Worm (Caenorhabditis elegans): Measurements from ENCODE around the gene F25B3.5.
A peak's percentile ranks its signal among the peaks of the same experiment; 100 is the strongest.

Gene F25B3.5

DNA sequence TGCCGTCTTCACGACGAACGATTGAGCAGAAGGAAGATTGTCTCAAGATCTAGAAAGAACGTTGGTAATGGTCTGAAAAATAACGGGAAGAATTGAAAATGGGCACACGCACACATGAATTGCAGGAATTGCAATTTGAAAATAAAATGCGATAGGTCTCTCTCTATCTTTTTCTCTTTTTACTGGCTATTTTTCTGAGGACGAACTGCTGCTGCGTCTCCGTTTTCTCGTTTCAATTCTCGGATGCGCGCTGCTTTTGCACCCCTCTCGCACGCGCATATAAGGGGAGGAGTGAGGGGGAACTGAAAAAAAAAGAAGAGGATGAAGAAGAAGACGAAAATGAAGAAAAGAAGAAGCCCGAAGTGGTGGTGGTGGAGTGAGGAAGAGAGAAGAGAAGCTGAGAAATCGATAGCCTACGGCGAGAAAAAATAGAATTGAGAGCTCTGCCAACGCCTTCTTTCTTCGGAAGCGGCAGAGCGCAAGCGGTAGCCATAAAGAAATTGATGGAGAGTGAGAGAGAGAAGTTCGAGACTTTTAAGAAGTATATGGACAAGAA lies 8.4 kb downstream of the F25B3.5 start, which contains the start of gene rgef-1:
rgef-1 (minus strand) TSS at position 51 of the 556 bp plus-strand sequence.
- TF ChIP-seq lin-35 (GFP tag; optimal IDR thresholded peaks at IDR 0.05), result peak in 1 of 3 experiments; percentile 16
- 0 out of 2 replicates have a peak, but pooled peaks have one; percentile 9 for TF ChIP-seq hmg-1.2 (GFP tag; IDR thresholded peaks at IDR 0.05)
- peak; percentile 39 for TF ChIP-seq lin-40 (tag; optimal IDR thresholded peaks at IDR 0.05)
- peak; percentile 71 for TF ChIP-seq K12H6.12 (tag; optimal IDR thresholded peaks at IDR 0.05)
- peak; percentile 30; the same call in 1 of the 2 replicates for TF ChIP-seq mcd-1 (GFP tag; IDR thresholded peaks at IDR 0.05)
- TF ChIP-seq nfya-1 (tag; optimal IDR thresholded peaks at IDR 0.05; ENCODE audit: borderline replicate concordance, insufficient read depth), result no peak
- 0 out of 2 replicates have a peak, but pooled peaks have one; percentile 19 for TF ChIP-seq K11D2.4 (GFP tag; IDR thresholded peaks at IDR 0.05)
- 0 out of 2 replicates have a peak, but pooled peaks have one; percentile 15 for TF ChIP-seq nfyb-1 (GFP tag; IDR thresholded peaks at IDR 0.05)
- TF ChIP-seq aptf-2 (GFP tag; conservative IDR thresholded peaks at IDR 0.05), result no peak
- TF ChIP-seq xnd-1 (tag; optimal IDR thresholded peaks at IDR 0.05), result no peak
- 0 out of 2 replicates have a peak, but pooled peaks have one; percentile 13 for TF ChIP-seq pbrm-1 (GFP tag; IDR thresholded peaks at IDR 0.05)
- no peak for TF ChIP-seq ceh-58 (GFP tag; IDR thresholded peaks at IDR 0.05)
- no peak for TF ChIP-seq F10E7.11 (tag; optimal IDR thresholded peaks at IDR 0.05)
- TF ChIP-seq zfh-2 (GFP tag; conservative IDR thresholded peaks at IDR 0.05), result peak; percentile 91
- TF ChIP-seq hlh-12 (tag; optimal IDR thresholded peaks at IDR 0.05), result no peak

DNA sequence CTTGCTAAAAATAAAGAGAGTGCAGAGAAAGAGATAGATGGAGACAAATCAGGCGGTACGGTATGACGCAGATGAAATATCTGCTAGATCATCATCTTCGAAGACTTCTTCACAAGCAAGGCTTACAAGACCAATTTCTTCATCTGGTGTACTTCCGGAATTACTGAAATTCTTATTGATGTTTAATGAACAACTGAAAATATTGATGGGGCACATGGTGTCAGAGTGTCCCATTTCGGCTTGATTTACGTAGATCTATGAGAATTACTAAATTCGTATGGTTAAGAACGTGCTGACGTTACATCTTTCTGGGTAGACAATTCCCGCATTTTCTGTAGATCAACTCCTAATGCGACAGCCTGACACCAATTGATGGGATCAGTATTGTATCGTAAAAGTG lies 13.4 kb downstream of the F25B3.5 start:
- TF ChIP-seq F23B12.7 (tag; optimal IDR thresholded peaks at IDR 0.05; ENCODE audit: insufficient read depth) (no peak), F37B4.10 (GFP tag; IDR thresholded peaks at IDR 0.05) (no peak), bed-2 (GFP tag; IDR thresholded peaks at IDR 0.05) (no peak), snpc-1.1 (tag; optimal IDR thresholded peaks at IDR 0.05; ENCODE audit: insufficient read depth) (no peak), nhr-120 (GFP tag; IDR thresholded peaks at IDR 0.05) (no peak), Y56A3A.18 (GFP tag; IDR thresholded peaks at IDR 0.05) (no peak), ccch-3 (GFP tag; optimal IDR thresholded peaks at IDR 0.05) (no peak), madf-8 (GFP tag; conservative IDR thresholded peaks at IDR 0.05) (no peak), ceh-100 (GFP tag; IDR thresholded peaks at IDR 0.05) (no peak), nhr-90 (tag; optimal IDR thresholded peaks at IDR 0.05) (no peak), F52B5.7 (tag; optimal IDR thresholded peaks at IDR 0.05) (no peak), chd-7 (tag; optimal IDR thresholded peaks at IDR 0.05) (no peak), nfya-1 (tag; optimal IDR thresholded peaks at IDR 0.05; ENCODE audit: borderline replicate concordance, insufficient read depth) (no peak), C06A6.2 (GFP tag; conservative IDR thresholded peaks at IDR 0.05) (no peak), mcd-1 (GFP tag; IDR thresholded peaks at IDR 0.05) (no peak), B0336.3 (GFP tag; IDR thresholded peaks at IDR 0.05) (no peak), lir-1 (GFP tag; conservative IDR thresholded peaks at IDR 0.05) (no peak), snpc-3.4 (tag; optimal IDR thresholded peaks at IDR 0.05) (no peak), tbx-9 (tag; optimal IDR thresholded peaks at IDR 0.05; ENCODE audit: borderline replicate concordance) (no peak), B0019.2 (GFP tag; conservative IDR thresholded peaks at IDR 0.05) (no peak)

DNA sequence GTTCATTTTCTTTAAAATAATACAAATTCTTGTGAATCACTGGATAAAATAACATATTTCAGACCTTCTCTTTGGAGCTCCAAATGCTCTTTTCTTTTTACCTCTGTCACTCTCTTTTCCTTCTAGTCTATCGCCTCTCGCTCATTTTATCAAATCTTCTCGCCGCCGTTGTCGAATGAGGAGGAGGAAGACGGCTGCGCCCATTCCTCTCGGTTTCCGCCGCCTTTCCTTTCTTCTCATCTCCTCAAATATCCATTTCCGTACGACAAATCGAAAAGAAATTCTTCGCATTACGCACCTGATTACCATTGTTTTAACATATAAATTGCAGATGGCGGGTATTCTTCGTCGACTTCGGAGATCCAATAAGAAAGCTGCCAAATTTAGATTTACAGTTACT lies 19.8 kb downstream of the F25B3.5 start, which contains the start of gene ehbp-1:
ehbp-1 (plus strand) TSS at position 332 of the 400 bp plus-strand sequence.
- TF ChIP-seq let-607 (tag; optimal IDR thresholded peaks at IDR 0.05), result no peak
- TF ChIP-seq hmg-1.2 (GFP tag; IDR thresholded peaks at IDR 0.05), result 0 out of 2 replicates have a peak, but pooled peaks have one; percentile 6
- no peak for TF ChIP-seq lag-1 (GFP tag; IDR thresholded peaks at IDR 0.05)
- no peak for TF ChIP-seq tbp1 (GFP tag; optimal IDR thresholded peaks at IDR 0.05)
- no peak for TF ChIP-seq snpc-4 (GFP tag; optimal IDR thresholded peaks at IDR 0.05)
- no peak for TF ChIP-seq snpc-4 (tag; optimal IDR thresholded peaks at IDR 0.05)
- TF ChIP-seq Y79H2A.3 (GFP tag; conservative IDR thresholded peaks at IDR 0.05), result no peak
- TF ChIP-seq pbrm-1 (GFP tag; IDR thresholded peaks at IDR 0.05), result 0 out of 2 replicates have a peak, but pooled peaks have one; percentile 27
- no peak for TF ChIP-seq Y56A3A.18 (GFP tag; IDR thresholded peaks at IDR 0.05)
- TF ChIP-seq Y53G8AR.9 (GFP tag; conservative IDR thresholded peaks at IDR 0.05), result no peak
